Worm (Caenorhabditis elegans) whole organism, early embryonic: ENCODE data around the gene unc-68.

ENCODE experiments used
- ama-1 ChIP-seq: fragments of 150-350 bp; optimal IDR thresholded peaks from 2 replicates; lab custom pipeline; 2014
- ets-7 ChIP-seq: sonication (generic microtip); optimal IDR thresholded peaks from 2 replicates; lab custom pipeline; 2016; ENCODE audit warnings: missing genotype, missing genetic modification characterization, missing compliant biosample characterization
- flt-1 ChIP-seq: fragments of 200-800 bp; sonication (Bioruptor generic); IDR thresholded peaks from 2 replicates; pipeline ENCODE4 v1.3.6; 2022; ENCODE audit warnings: missing genetic modification characterization, missing compliant biosample characterization
- hmg-4 ChIP-seq: fragments of 200-800 bp; sonication (Bioruptor generic); optimal IDR thresholded peaks from 2 replicates; lab custom pipeline; 2018; ENCODE audit warnings: mild to moderate bottlenecking, missing genetic modification characterization, missing compliant biosample characterization
- tbx-37 ChIP-seq: fragments of 200-800 bp; sonication (Bioruptor generic); conservative IDR thresholded peaks from 2 replicates; pipeline ENCODE4 v1.3.6; 2022; ENCODE audit warnings: missing genetic modification reagents, missing genetic modification characterization, missing compliant biosample characterization

- no peak for TF ChIP-seq flt-1 (GFP tag; lab: Robert Waterston, UW)
- no peak for TF ChIP-seq tbx-37 (GFP tag; lab: Robert Waterston, UW)
- TF ChIP-seq ama-1 (lab: Kevin White, UChicago): no peak
- TF ChIP-seq ets-7: no peak
- no peak for TF ChIP-seq hmg-4 (GFP tag; lab: Kevin White, UChicago)
Measured at ce11 chrV:6969950-6970532, 41.2 kb upstream of the unc-68 start, which contains the start of gene ptr-15.
